Worm (Caenorhabditis elegans): ENCODE measurements around the gene lido-16.

lido-16 gene

ce11 chrII:6524501-6524977 is 39.8 kb upstream of the lido-16 start, which contains the start of gene C56E6.2:
Gene C56E6.2, plus strand, starts transcription at chrII:6524927.
- no peak for TF ChIP-seq fax-1 (tag; optimal IDR thresholded peaks at IDR 0.05)
- no peak for TF ChIP-seq ceh-34 (tag; optimal IDR thresholded peaks at IDR 0.05)
- TF ChIP-seq dmd-4 (tag; optimal IDR thresholded peaks at IDR 0.05; ENCODE audit: borderline replicate concordance) = no peak
- TF ChIP-seq elt-2 (tag; optimal IDR thresholded peaks at IDR 0.05) = peak; percentile 53
- no peak for TF ChIP-seq F13H6.1 (tag; optimal IDR thresholded peaks at IDR 0.05)
- TF ChIP-seq lin-11 (tag; optimal IDR thresholded peaks at IDR 0.05) = no peak
- peak; percentile 13 for TF ChIP-seq unc-55 (GFP tag; optimal IDR thresholded peaks at IDR 0.05)
- no peak for TF ChIP-seq gmeb-2 (tag; optimal IDR thresholded peaks at IDR 0.05)
- TF ChIP-seq ceh-48 (tag; optimal IDR thresholded peaks at IDR 0.05) = no peak

ce11 chrII:6523940-6524339 is 39.2 kb upstream of the lido-16 start:
- TF ChIP-seq ceh-22 (tag; optimal IDR thresholded peaks at IDR 0.05) = no peak

- TF ChIP-seq ceh-6 (GFP tag; optimal IDR thresholded peaks at IDR 0.05) (no peak), ceh-34 (tag; optimal IDR thresholded peaks at IDR 0.05) (peak; percentile 32), dmd-4 (tag; optimal IDR thresholded peaks at IDR 0.05; ENCODE audit: borderline replicate concordance) (no peak), elt-4 (tag; optimal IDR thresholded peaks at IDR 0.05) (no peak), npax-4 (tag; optimal IDR thresholded peaks at IDR 0.05) (no peak), rnt-1 (tag; optimal IDR thresholded peaks at IDR 0.05) (peak; percentile 18), ceh-31 (tag; optimal IDR thresholded peaks at IDR 0.05) (peak; percentile 57), odd-2 (tag; optimal IDR thresholded peaks at IDR 0.05) (no peak), nfya-1 (tag; optimal IDR thresholded peaks at IDR 0.05) (peak; percentile 21), unc-55 (GFP tag; optimal IDR thresholded peaks at IDR 0.05) (peak; percentile 74), sdc-2 (tag; optimal IDR thresholded peaks at IDR 0.05) (peak; percentile 30), fkh-6 (tag; optimal IDR thresholded peaks at IDR 0.05) (no peak), pha-4 (tag; optimal IDR thresholded peaks at IDR 0.05) (no peak), tbx-2 (tag; optimal IDR thresholded peaks at IDR 0.05) (peak; percentile 72), ref-2 (tag; optimal IDR thresholded peaks at IDR 0.05) (peak; percentile 39), hlh-8 (tag; optimal IDR thresholded peaks at IDR 0.05) (peak; percentile 1), ceh-14 (tag; optimal IDR thresholded peaks at IDR 0.05) (no peak), madf-2 (tag; optimal IDR thresholded peaks at IDR 0.05) (no peak)
Observed at ce11 chrII:6522622-6523254, 38.0 kb upstream of the lido-16 start.

- TF ChIP-seq lim-6 (tag; optimal IDR thresholded peaks at IDR 0.05) (no peak), unc-42 (tag; optimal IDR thresholded peaks at IDR 0.05) (no peak), zip-5 (tag; optimal IDR thresholded peaks at IDR 0.05) (no peak), hlh-30 (tag; optimal IDR thresholded peaks at IDR 0.05; ENCODE audit: insufficient read depth) (no peak), pha-2 (tag; optimal IDR thresholded peaks at IDR 0.05) (no peak), hlh-8 (tag; optimal IDR thresholded peaks at IDR 0.05) (no peak), hlh-13 (GFP tag; optimal IDR thresholded peaks at IDR 0.05) (no peak), C08G9.2 (tag; optimal IDR thresholded peaks at IDR 0.05) (no peak), pat-9 (tag; optimal IDR thresholded peaks at IDR 0.05) (no peak)
Observed at ce11 chrII:6521316-6521715, 36.5 kb upstream of the lido-16 start, which contains the start of gene toe-2. Gene toe-2, minus strand, starts transcription at chrII:6521385.

- no peak for TF ChIP-seq pag-3 (tag; optimal IDR thresholded peaks at IDR 0.05; ENCODE audit: borderline replicate concordance)
Observed at ce11 chrII:6520103-6520502, 35.3 kb upstream of the lido-16 start.

Data from whole organism, late embryonic.